Fruit fly (Drosophila melanogaster) whole organism, embryonic: ENCODE measurements around the gene lmd.

Experiments
- Abd-B ChIP-seq: fragments of 200-800 bp; sonication (Bioruptor generic); optimal IDR thresholded peaks from 2 replicates; lab custom pipeline; 2018; ENCODE audit warnings: missing biosample characterization, mild to moderate bottlenecking, missing genetic modification characterization, moderate library complexity
- Adf1 ChIP-seq: fragments of 200-800 bp; sonication (Bioruptor generic); IDR thresholded peaks from 2 replicates; pipeline ENCODE4 v1.3.6; 2022; ENCODE audit warnings: missing biosample characterization, missing genetic modification characterization
- C15 ChIP-seq: fragments of 200-800 bp; sonication (Bioruptor generic); IDR thresholded peaks from 3 replicates; pipeline ENCODE4 v1.3.6; 2022; ENCODE audit warnings: missing biosample characterization, missing genetic modification characterization
- CG10366 ChIP-seq: fragments of 200-800 bp; sonication (Bioruptor generic); IDR thresholded peaks from 2 replicates; pipeline ENCODE4 v1.3.6; 2022; ENCODE audit warnings: missing biosample characterization, missing genetic modification characterization
- CG11723 ChIP-seq: fragments of 200-800 bp; sonication (Bioruptor generic); optimal IDR thresholded peaks from 2 replicates; lab custom pipeline; 2017; ENCODE audit warnings: missing biosample characterization, mild to moderate bottlenecking, missing genetic modification characterization
- CG12659 ChIP-seq: fragments of 200-800 bp; sonication (Bioruptor generic); optimal IDR thresholded peaks from 3 replicates; lab custom pipeline; 2017; ENCODE audit warnings: mild to moderate bottlenecking, missing biosample characterization, missing genetic modification reagents, missing genetic modification characterization
- CG13123 ChIP-seq: fragments of 200-800 bp; sonication (Bioruptor generic); optimal IDR thresholded peaks from 2 replicates; lab custom pipeline; 2016; ENCODE audit warnings: missing biosample characterization, missing genetic modification characterization
- CG13424 ChIP-seq: fragments of 200-800 bp; sonication (Bioruptor generic); optimal IDR thresholded peaks from 2 replicates; lab custom pipeline; 2019; ENCODE audit warnings: missing biosample characterization, mild to moderate bottlenecking, missing genetic modification characterization, moderate library complexity
- CG13775 ChIP-seq: fragments of 200-800 bp; sonication (Bioruptor generic); optimal IDR thresholded peaks from 3 replicates; lab custom pipeline; 2017; ENCODE audit warnings: missing biosample characterization, mild to moderate bottlenecking, missing genetic modification characterization
- CG14965 ChIP-seq: fragments of 200-800 bp; sonication (Bioruptor generic); optimal IDR thresholded peaks from 2 replicates; lab custom pipeline; 2016; ENCODE audit warnings: missing biosample characterization, missing genetic modification characterization, borderline replicate concordance
- CG17829 ChIP-seq: fragments of 200-800 bp; optimal IDR thresholded peaks from 2 replicates; lab custom pipeline; 2019; ENCODE audit warnings: missing biosample characterization, mild to moderate bottlenecking, missing genetic modification characterization, moderate library complexity
- CG2678 ChIP-seq: fragments of 200-800 bp; sonication (Bioruptor generic); optimal IDR thresholded peaks from 3 replicates; lab custom pipeline; 2019; ENCODE audit warnings: missing biosample characterization, mild to moderate bottlenecking, missing genetic modification characterization, moderate library complexity
- CG32532 ChIP-seq: fragments of 200-800 bp; sonication (Bioruptor generic); IDR thresholded peaks from 2 replicates; pipeline ENCODE4 v1.3.6; 2022; ENCODE audit warnings: missing biosample characterization, missing genetic modification characterization
- CG32767 ChIP-seq: fragments of 200-800 bp; sonication (Bioruptor generic); IDR thresholded peaks from 2 replicates; pipeline ENCODE4 v1.3.6; 2022; ENCODE audit warnings: missing biosample characterization, missing genetic modification characterization
- CG34376 ChIP-seq: fragments of 200-800 bp; sonication (Bioruptor generic); optimal IDR thresholded peaks from 2 replicates; lab custom pipeline; 2018; ENCODE audit warnings: missing biosample characterization, mild to moderate bottlenecking, missing genetic modification characterization
- CG4404 ChIP-seq: fragments of 200-800 bp; sonication (Bioruptor generic); IDR thresholded peaks from 2 replicates; pipeline ENCODE4 v1.3.6; 2022; ENCODE audit warnings: missing biosample characterization, missing genetic modification characterization
- CG4820 ChIP-seq: fragments of 200-800 bp; sonication (Bioruptor generic); optimal IDR thresholded peaks from 3 replicates; lab custom pipeline; 2016; ENCODE audit warnings: missing biosample characterization, missing genetic modification characterization
- CG8944 ChIP-seq: fragments of 200-800 bp; sonication (Bioruptor generic); optimal IDR thresholded peaks from 3 replicates; lab custom pipeline; 2016; ENCODE audit warnings: missing biosample characterization, missing genetic modification characterization
- CrebB ChIP-seq: fragments of 200-800 bp; sonication (Bioruptor generic); optimal IDR thresholded peaks from 3 replicates; lab custom pipeline; 2018; ENCODE audit warnings: missing biosample characterization, mild to moderate bottlenecking, missing genetic modification characterization
- Dip2 ChIP-seq: fragments of 200-800 bp; sonication (Bioruptor generic); IDR thresholded peaks from 2 replicates; pipeline ENCODE4 v1.3.6; 2022; ENCODE audit warnings: missing biosample characterization, missing genetic modification characterization
- Ets65A ChIP-seq: fragments of 200-800 bp; sonication (Bioruptor generic); peaks from one replicate; lab custom pipeline; 2016; ENCODE audit warnings: missing biosample characterization, missing genetic modification characterization
- HLH3B ChIP-seq: fragments of 200-800 bp; sonication (Bioruptor generic); IDR thresholded peaks from 2 replicates; pipeline ENCODE4 v1.3.6; 2022; ENCODE audit warnings: missing biosample characterization, missing genetic modification characterization
- Hr3 ChIP-seq: fragments of 200-800 bp; sonication (Bioruptor generic); optimal IDR thresholded peaks from 3 replicates; lab custom pipeline; 2016; ENCODE audit warnings: missing biosample characterization, missing genetic modification characterization
- Meics ChIP-seq: fragments of 200-800 bp; sonication (Bioruptor generic); optimal IDR thresholded peaks from 2 replicates; lab custom pipeline; 2017; ENCODE audit warnings: missing biosample characterization, mild to moderate bottlenecking, missing genetic modification characterization
- Myb ChIP-seq: fragments of 200-800 bp; sonication (Bioruptor generic); optimal IDR thresholded peaks from 2 replicates; lab custom pipeline; 2016; ENCODE audit warnings: missing biosample characterization, missing genetic modification characterization
- Nf-YB ChIP-seq: fragments of 200-800 bp; sonication (Bioruptor generic); optimal IDR thresholded peaks from 3 replicates; lab custom pipeline; 2019; ENCODE audit warnings: missing biosample characterization, mild to moderate bottlenecking, missing genetic modification characterization, moderate library complexity
- Rfx ChIP-seq: fragments of 200-800 bp; sonication (Bioruptor generic); IDR thresholded peaks from 2 replicates; pipeline ENCODE4 v1.3.6; 2022; ENCODE audit warnings: missing biosample characterization, missing genetic modification characterization
- Scr ChIP-seq: fragments of 200-800 bp; sonication (Bioruptor generic); IDR thresholded peaks from 2 replicates; pipeline ENCODE4 v1.3.6; 2022; ENCODE audit warnings: missing biosample characterization, missing genetic modification characterization; ENCODE audit not compliant: partially characterized antibody
- Ssrp ChIP-seq: fragments of 200-800 bp; sonication (Bioruptor generic); optimal IDR thresholded peaks from 2 replicates; lab custom pipeline; 2018; ENCODE audit warnings: missing biosample characterization, mild to moderate bottlenecking, missing genetic modification characterization, moderate library complexity
- Tbp ChIP-seq: fragments of >200 bp; optimal IDR thresholded peaks from 2 replicates; lab custom pipeline; 2018; ENCODE audit warnings: missing biosample characterization, missing genetic modification characterization
- YL-1 ChIP-seq: fragments of 200-800 bp; sonication (Bioruptor generic); optimal IDR thresholded peaks from 3 replicates; lab custom pipeline; 2017; ENCODE audit warnings: missing biosample characterization, mild to moderate bottlenecking, missing genetic modification characterization
- bab2 ChIP-seq: fragments of 200-800 bp; sonication (Bioruptor generic); optimal IDR thresholded peaks from 2 replicates; lab custom pipeline; 2016; ENCODE audit warnings: missing biosample characterization, missing genetic modification characterization
- chm ChIP-seq: fragments of 200-800 bp; sonication (Bioruptor generic); IDR thresholded peaks from 2 replicates; pipeline ENCODE4 v1.3.6; 2022; ENCODE audit warnings: missing biosample characterization, missing genetic modification characterization
- dmrt11E ChIP-seq: fragments of 200-800 bp; sonication (Bioruptor generic); optimal IDR thresholded peaks from 3 replicates; lab custom pipeline; 2018; ENCODE audit warnings: missing biosample characterization, mild to moderate bottlenecking, missing genetic modification characterization, moderate library complexity
- en ChIP-seq: fragments of 200-800 bp; sonication (Bioruptor generic); optimal IDR thresholded peaks from 2 replicates; lab custom pipeline; 2016; ENCODE audit warnings: missing biosample characterization, missing genetic modification characterization
- ewg ChIP-seq: fragments of 200-800 bp; sonication (Bioruptor generic); optimal IDR thresholded peaks from 3 replicates; lab custom pipeline; 2017; ENCODE audit warnings: mild to moderate bottlenecking, missing biosample characterization, missing genetic modification reagents, missing genetic modification characterization
- gcm ChIP-seq: fragments of 200-800 bp; sonication (Bioruptor generic); optimal IDR thresholded peaks from 2 replicates; lab custom pipeline; 2019; ENCODE audit warnings: missing biosample characterization, mild to moderate bottlenecking, missing genetic modification characterization, moderate library complexity
- grn ChIP-seq: fragments of 200-800 bp; sonication (Bioruptor generic); optimal IDR thresholded peaks from 3 replicates; lab custom pipeline; 2017; ENCODE audit warnings: missing biosample characterization, missing genetic modification characterization
- kay ChIP-seq: fragments of 200-800 bp; sonication (Bioruptor generic); optimal IDR thresholded peaks from 2 replicates; lab custom pipeline; 2016; ENCODE audit warnings: missing biosample characterization, missing genetic modification characterization
- lab ChIP-seq: fragments of 200-800 bp; sonication (Bioruptor generic); optimal IDR thresholded peaks from 3 replicates; lab custom pipeline; 2017; ENCODE audit warnings: missing biosample characterization, missing genetic modification characterization, mild to moderate bottlenecking, moderate library complexity, missing genetic modification reagents
- maf-S ChIP-seq: fragments of 200-800 bp; sonication (Bioruptor generic); optimal IDR thresholded peaks from 2 replicates; lab custom pipeline; 2016; ENCODE audit warnings: missing biosample characterization, missing genetic modification characterization
- mirr ChIP-seq: fragments of 200-800 bp; sonication (Bioruptor generic); optimal IDR thresholded peaks from 3 replicates; lab custom pipeline; 2018; ENCODE audit warnings: missing biosample characterization, mild to moderate bottlenecking, missing genetic modification characterization
- org-1 ChIP-seq: fragments of 200-800 bp; sonication (Bioruptor generic); optimal IDR thresholded peaks from 2 replicates; lab custom pipeline; 2017; ENCODE audit warnings: missing biosample characterization, missing genetic modification characterization
- pum ChIP-seq: fragments of 200-800 bp; sonication (Bioruptor generic); optimal IDR thresholded peaks from 2 replicates; lab custom pipeline; 2016; ENCODE audit warnings: missing biosample characterization, missing genetic modification characterization
- run ChIP-seq: fragments of 200-800 bp; sonication (Bioruptor generic); optimal IDR thresholded peaks from 3 replicates; lab custom pipeline; 2018; ENCODE audit warnings: missing biosample characterization, mild to moderate bottlenecking, missing genetic modification characterization
- scrt ChIP-seq: fragments of 200-800 bp; sonication (Bioruptor generic); optimal IDR thresholded peaks from 2 replicates; lab custom pipeline; 2018; ENCODE audit warnings: missing biosample characterization, mild to moderate bottlenecking, missing genetic modification characterization, moderate library complexity
- sim ChIP-seq: fragments of 200-800 bp; sonication (Bioruptor generic); IDR thresholded peaks from 2 replicates; pipeline ENCODE4 v1.3.6; 2022; ENCODE audit warnings: missing biosample characterization, missing genetic modification characterization
- so ChIP-seq: fragments of 200-800 bp; sonication (Bioruptor generic); IDR thresholded peaks from 3 replicates; pipeline ENCODE4 v1.3.6; 2022; ENCODE audit warnings: missing biosample characterization, missing genetic modification characterization
- sug ChIP-seq: fragments of 200-800 bp; optimal IDR thresholded peaks from 2 replicates; lab custom pipeline; 2019; ENCODE audit warnings: missing biosample characterization, mild to moderate bottlenecking, missing genetic modification characterization, moderate library complexity
- tio ChIP-seq: fragments of 200-800 bp; sonication (Bioruptor generic); optimal IDR thresholded peaks from 2 replicates; lab custom pipeline; 2017; ENCODE audit warnings: missing biosample characterization, missing genetic modification characterization, inconsistent platforms
- wek ChIP-seq: fragments of 200-800 bp; sonication (Bioruptor generic); optimal IDR thresholded peaks from 3 replicates; lab custom pipeline; 2018; ENCODE audit warnings: missing biosample characterization, mild to moderate bottlenecking, missing genetic modification characterization, moderate library complexity
- zfh2 ChIP-seq: fragments of 200-800 bp; sonication (Bioruptor generic); optimal IDR thresholded peaks from 2 replicates; lab custom pipeline; 2016; ENCODE audit warnings: missing biosample characterization, missing genetic modification characterization

lmd gene

DNA sequence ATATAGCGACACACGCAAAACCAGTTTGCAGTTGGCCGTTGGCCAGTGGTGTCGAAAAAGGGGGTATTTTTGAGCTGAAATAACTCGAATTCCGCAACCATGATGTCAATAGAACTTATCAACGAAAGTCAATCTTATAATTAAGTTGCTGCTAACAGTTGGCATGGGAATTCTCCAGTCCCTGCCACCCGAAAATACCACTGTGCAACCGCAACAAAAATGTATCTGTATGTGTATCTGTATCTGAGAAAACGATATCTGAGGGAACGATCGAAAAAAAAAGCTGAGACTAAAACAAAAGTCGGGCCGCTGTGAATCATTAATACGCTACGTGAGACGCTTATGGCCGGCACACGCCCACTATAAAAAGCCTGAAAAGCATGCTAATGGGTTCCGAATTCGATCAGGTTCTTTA is 20.0 kb upstream of the lmd start (continued):
- TF ChIP-seq org-1 (GFP tag; lab: Kevin White, UChicago) (no peak), CG13775 (GFP tag; lab: Kevin White, UChicago) (peak; percentile 21), CG2678 (tag; lab: Kevin White, UChicago) (peak; percentile 50), CG11723 (no peak), CG12659 (GFP tag; lab: Kevin White, UChicago) (peak; percentile 2), Scr (GFP tag; lab: Robert Waterston, UW) (no peak), sim (no peak), Ets65A (GFP tag; lab: Kevin White, UChicago) (peak; percentile 90), CrebB (tag; lab: Kevin White, UChicago) (no peak), C15 (GFP tag; lab: Robert Waterston, UW) (0 out of 3 replicates have a peak, but pooled peaks have one; percentile 23), sug (tag; lab: Kevin White, UChicago) (no peak), Tbp (GFP tag; lab: Kevin White, UChicago) (no peak), kay (GFP tag; lab: Kevin White, UChicago) (peak; percentile 38), dmrt11E (no peak), CG17829 (tag; lab: Kevin White, UChicago) (no peak), run (no peak), ewg (no peak), bab2 (peak; percentile 23), CG13424 (peak; percentile 27), Myb (GFP tag; lab: Kevin White, UChicago) (peak; percentile 50), CG4404 (GFP tag; lab: Robert Waterston, UW) (peak; percentile 33; the same call in 1 of the 2 replicates), CG13123 (no peak), CG8944 (GFP tag; lab: Kevin White, UChicago) (no peak), so (GFP tag; lab: Robert Waterston, UW) (0 out of 3 replicates have a peak, but pooled peaks have one; percentile 50), Adf1 (GFP tag; lab: Robert Waterston, UW) (peak; percentile 28; the same call in 1 of the 2 replicates), YL-1 (GFP tag; lab: Kevin White, UChicago) (no peak), Nf-YB (GFP tag; lab: Kevin White, UChicago) (no peak), tio (GFP tag; lab: Kevin White, UChicago) (no peak), en (GFP tag; lab: Kevin White, UChicago) (no peak), CG34376 (GFP tag; lab: Kevin White, UChicago) (no peak), Abd-B (GFP tag; lab: Kevin White, UChicago) (peak; percentile 3), grn (peak; percentile 52), Meics (GFP tag; lab: Kevin White, UChicago) (peak; percentile 60), gcm (GFP tag; lab: Kevin White, UChicago) (no peak), Ssrp (tag; lab: Kevin White, UChicago) (peak; percentile 5), pum (GFP tag; lab: Kevin White, UChicago) (no peak), CG32767 (GFP tag; lab: Robert Waterston, UW) (peak; percentile 52; the same call in 1 of the 2 replicates), scrt (no peak), wek (GFP tag; lab: Kevin White, UChicago) (no peak), HLH3B (0 out of 2 replicates have a peak, but pooled peaks have one; percentile 32), CG14965 (no peak), Rfx (GFP tag; lab: Robert Waterston, UW) (peak; percentile 81), mirr (GFP tag; lab: Kevin White, UChicago) (no peak), chm (GFP tag; lab: Robert Waterston, UW) (no peak), CG10366 (peak; percentile 61), CG4820 (GFP tag; lab: Kevin White, UChicago) (no peak), zfh2 (GFP tag; lab: Kevin White, UChicago) (peak; percentile 70), maf-S (GFP tag; lab: Kevin White, UChicago) (no peak), Hr3 (peak; percentile 24), CG32532 (peak; percentile 84), Dip2 (GFP tag; lab: Robert Waterston, UW) (no peak), lab (GFP tag; lab: Kevin White, UChicago) (peak; percentile 60)
